Worm (Caenorhabditis elegans): ENCODE results near the gene F38E11.6.
A peak's percentile ranks its signal among the peaks of the same experiment; 100 is the strongest.

Gene F38E11.6

DNA sequence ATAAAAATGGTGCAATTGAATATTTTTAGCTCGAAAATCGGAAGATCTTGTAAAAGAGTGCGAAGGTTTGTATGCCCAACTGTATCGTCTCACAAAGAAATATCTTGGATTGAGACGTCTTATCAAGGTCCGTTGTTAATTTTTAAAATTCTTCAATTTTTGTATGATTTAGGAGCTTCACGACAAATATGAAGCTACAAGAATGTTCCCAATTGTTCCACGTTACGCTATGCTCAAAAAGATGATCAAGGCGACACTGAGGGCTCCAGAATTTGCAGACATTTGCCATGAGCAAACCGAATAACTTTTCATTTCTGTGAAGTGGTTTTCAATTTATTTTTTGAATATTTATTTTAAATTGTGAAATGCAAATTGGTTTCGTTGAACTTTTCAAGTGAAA lies 28.6 kb downstream of the F38E11.6 start:
- no peak for TF ChIP-seq nhr-77 (tag; optimal IDR thresholded peaks at IDR 0.05)
- peak; percentile 56 for TF ChIP-seq nhr-19 (GFP tag; conservative IDR thresholded peaks at IDR 0.05)
- peak; percentile 40 for TF ChIP-seq mep-1 (tag; optimal IDR thresholded peaks at IDR 0.05)
- TF ChIP-seq pag-3 (tag; optimal IDR thresholded peaks at IDR 0.05; ENCODE audit: borderline replicate concordance, insufficient read depth) = no peak
- TF ChIP-seq jun-1 (tag; optimal IDR thresholded peaks at IDR 0.05) = no peak
- no peak for TF ChIP-seq F16B12.6 (tag; optimal IDR thresholded peaks at IDR 0.05)
- peak; percentile 59 for TF ChIP-seq ztf-4 (tag; optimal IDR thresholded peaks at IDR 0.05)
- no peak for TF ChIP-seq lin-13 (GFP tag; optimal IDR thresholded peaks at IDR 0.05)
- no peak for TF ChIP-seq efl-1 (optimal IDR thresholded peaks at IDR 0.05)
- peak in 1 of 2 experiments; percentile 91 for TF ChIP-seq efl-1 (GFP tag; optimal IDR thresholded peaks at IDR 0.05 in 1 of 2)
- no peak for TF ChIP-seq irx-1 (tag; optimal IDR thresholded peaks at IDR 0.05)
- TF ChIP-seq nhr-11 (tag; optimal IDR thresholded peaks at IDR 0.05) = no peak
- TF ChIP-seq hlh-4 (tag; optimal IDR thresholded peaks at IDR 0.05) = no peak
- no peak for TF ChIP-seq egl-27 (tag; optimal IDR thresholded peaks at IDR 0.05)
- TF ChIP-seq ceh-90 (tag; optimal IDR thresholded peaks at IDR 0.05) = no peak
- peak; percentile 8 for TF ChIP-seq nhr-47 (tag; optimal IDR thresholded peaks at IDR 0.05)
- TF ChIP-seq grh-1 (GFP tag; IDR thresholded peaks at IDR 0.05) = no peak
- TF ChIP-seq C34B4.2 (tag; optimal IDR thresholded peaks at IDR 0.05) = no peak
- TF ChIP-seq tlp-1 (tag; optimal IDR thresholded peaks at IDR 0.05) = no peak
- no peak for TF ChIP-seq fkh-8 (tag; optimal IDR thresholded peaks at IDR 0.05)
- TF ChIP-seq elt-2 (tag; optimal IDR thresholded peaks at IDR 0.05) = peak; percentile 29
- TF ChIP-seq zag-1 (tag; optimal IDR thresholded peaks at IDR 0.05) = no peak
- TF ChIP-seq unc-62 (GFP tag; optimal IDR thresholded peaks at IDR 0.05) = no peak
- no peak for TF ChIP-seq nhr-84 (tag; optimal IDR thresholded peaks at IDR 0.05)
- no peak for TF ChIP-seq skn-1 (tag; optimal IDR thresholded peaks at IDR 0.05)
- no peak for TF ChIP-seq unc-30 (tag; optimal IDR thresholded peaks at IDR 0.05)
- no peak for TF ChIP-seq ceh-88 (GFP tag; IDR thresholded peaks at IDR 0.05)
- no peak for TF ChIP-seq vab-15 (tag; optimal IDR thresholded peaks at IDR 0.05)
- no peak for TF ChIP-seq isw-1 (GFP tag; IDR thresholded peaks at IDR 0.05)
- TF ChIP-seq sup-37 (GFP tag; optimal IDR thresholded peaks at IDR 0.05) = no peak
- no peak for TF ChIP-seq snpc-4 (tag; optimal IDR thresholded peaks at IDR 0.05)
- TF ChIP-seq nhr-12 (tag; optimal IDR thresholded peaks at IDR 0.05) = no peak
- no peak for TF ChIP-seq ces-1 (GFP tag; optimal IDR thresholded peaks at IDR 0.05)
- peak; percentile 74 for TF ChIP-seq nhr-71 (tag; optimal IDR thresholded peaks at IDR 0.05)
- TF ChIP-seq mef-2 (tag; optimal IDR thresholded peaks at IDR 0.05) = no peak
- peak; percentile 72 for TF ChIP-seq snu-23 (GFP tag; optimal IDR thresholded peaks at IDR 0.05)
- TF ChIP-seq zip-4 (GFP tag; optimal IDR thresholded peaks at IDR 0.05) = no peak
- TF ChIP-seq lin-35 (GFP tag; optimal IDR thresholded peaks at IDR 0.05) = no peak
- peak; percentile 24 for TF ChIP-seq swsn-7 (tag; optimal IDR thresholded peaks at IDR 0.05)
- TF ChIP-seq lsy-2 (tag; optimal IDR thresholded peaks at IDR 0.05) = peak in 1 of 2 experiments; percentile 45
- TF ChIP-seq nhr-90 (tag; optimal IDR thresholded peaks at IDR 0.05; ENCODE audit: poor library complexity) = peak; percentile 71
- TF ChIP-seq unc-130 (tag; optimal IDR thresholded peaks at IDR 0.05) = no peak
- TF ChIP-seq lir-3 (tag; optimal IDR thresholded peaks at IDR 0.05; ENCODE audit: poor library complexity) = no peak
- TF ChIP-seq sox-4 (tag; optimal IDR thresholded peaks at IDR 0.05) = no peak
- TF ChIP-seq ama-1 (optimal IDR thresholded peaks at IDR 0.05) = peak; percentile 80
- peak in 1 of 6 experiments; percentile 22 for TF ChIP-seq elt-3 (tag; optimal IDR thresholded peaks at IDR 0.05)
- no peak for TF ChIP-seq fos-1 (tag; optimal IDR thresholded peaks at IDR 0.05)
- TF ChIP-seq xbp-1 (tag; optimal IDR thresholded peaks at IDR 0.05) = no peak
- no peak for TF ChIP-seq rnt-1 (tag; optimal IDR thresholded peaks at IDR 0.05)
- peak; percentile 56 for TF ChIP-seq nhr-20 (tag; optimal IDR thresholded peaks at IDR 0.05)
- no peak for TF ChIP-seq egl-13 (tag; optimal IDR thresholded peaks at IDR 0.05)
- peak; percentile 75 for TF ChIP-seq nhr-85 (tag)
- TF ChIP-seq ceh-82 (tag; optimal IDR thresholded peaks at IDR 0.05) = no peak
- TF ChIP-seq hlh-17 (GFP tag; optimal IDR thresholded peaks at IDR 0.05; ENCODE audit: borderline replicate concordance) = no peak
- no peak for TF ChIP-seq blmp-1 (tag; optimal IDR thresholded peaks at IDR 0.05)

All from whole organism, L1 larva.